Fruit fly (Drosophila melanogaster) whole organism, embryonic: ENCODE data around the gene CG10208.

Experiments
- Atf-2 ChIP-seq: fragments of 200-800 bp; sonication (Bioruptor generic); optimal IDR thresholded peaks from 2 replicates; lab custom pipeline; 2016; ENCODE audit warnings: missing biosample characterization, missing genetic modification characterization
- C15 ChIP-seq: fragments of 200-800 bp; sonication (Bioruptor generic); IDR thresholded peaks from 3 replicates; pipeline ENCODE4 v1.3.6; 2022; ENCODE audit warnings: missing biosample characterization, missing genetic modification characterization
- CG10267 ChIP-seq: fragments of 200-800 bp; sonication (Bioruptor generic); optimal IDR thresholded peaks from 2 replicates; lab custom pipeline; 2018; ENCODE audit warnings: missing biosample characterization, mild to moderate bottlenecking, missing genetic modification characterization, moderate library complexity
- CG11456 ChIP-seq: fragments of 200-800 bp; sonication (Bioruptor generic); IDR thresholded peaks from 3 replicates; pipeline ENCODE4 v1.3.6; 2022; ENCODE audit warnings: missing biosample characterization, missing genetic modification characterization
- CG11560 ChIP-seq: fragments of 200-800 bp; sonication (Bioruptor generic); IDR thresholded peaks from 3 replicates; pipeline ENCODE4 v1.3.6; 2022; ENCODE audit warnings: missing biosample characterization, missing genetic modification characterization
- CG13123 ChIP-seq: fragments of 200-800 bp; sonication (Bioruptor generic); optimal IDR thresholded peaks from 2 replicates; lab custom pipeline; 2016; ENCODE audit warnings: missing biosample characterization, missing genetic modification characterization
- CG14965 ChIP-seq: fragments of 200-800 bp; sonication (Bioruptor generic); optimal IDR thresholded peaks from 2 replicates; lab custom pipeline; 2016; ENCODE audit warnings: missing biosample characterization, missing genetic modification characterization, borderline replicate concordance
- CG1647 ChIP-seq: fragments of 200-800 bp; sonication (Bioruptor generic); optimal IDR thresholded peaks from 3 replicates; lab custom pipeline; 2016; ENCODE audit warnings: missing biosample characterization, missing genetic modification characterization
- CG17359 ChIP-seq: fragments of 200-800 bp; sonication (Bioruptor generic); optimal IDR thresholded peaks from 3 replicates; lab custom pipeline; 2018; ENCODE audit warnings: missing biosample characterization, mild to moderate bottlenecking, missing genetic modification characterization, moderate library complexity
- CG17385 ChIP-seq: fragments of 200-800 bp; sonication (Bioruptor generic); optimal IDR thresholded peaks from 3 replicates; lab custom pipeline; 2018; ENCODE audit warnings: missing biosample characterization, mild to moderate bottlenecking, missing genetic modification characterization
- CG18011 ChIP-seq: fragments of 200-800 bp; sonication (Bioruptor generic); optimal IDR thresholded peaks from 2 replicates; lab custom pipeline; 2017; ENCODE audit warnings: missing biosample characterization, missing genetic modification characterization, mild to moderate bottlenecking, moderate library complexity, missing genotype
- CG30403 ChIP-seq: fragments of 200-800 bp; sonication (Bioruptor generic); optimal IDR thresholded peaks from 3 replicates; lab custom pipeline; 2016; ENCODE audit warnings: missing biosample characterization, missing genetic modification characterization
- CG3065 ChIP-seq: fragments of 200-800 bp; sonication (Bioruptor generic); optimal IDR thresholded peaks from 2 replicates; lab custom pipeline; 2016; ENCODE audit warnings: missing biosample characterization, missing genetic modification characterization
- CG4730 ChIP-seq: fragments of 200-800 bp; sonication (Bioruptor generic); IDR thresholded peaks from 2 replicates; pipeline ENCODE4 v1.3.6; 2022; ENCODE audit warnings: missing biosample characterization, missing genetic modification characterization
- CG6791 ChIP-seq: fragments of 200-800 bp; sonication (Bioruptor generic); IDR thresholded peaks from 3 replicates; pipeline ENCODE4 v1.3.6; 2022; ENCODE audit warnings: missing biosample characterization, missing genetic modification characterization; ENCODE audit not compliant: partially characterized antibody
- CG8089 ChIP-seq: fragments of 200-800 bp; sonication (Bioruptor generic); optimal IDR thresholded peaks from 3 replicates; lab custom pipeline; 2016; ENCODE audit warnings: missing biosample characterization, missing genetic modification characterization
- CG8944 ChIP-seq: fragments of 200-800 bp; sonication (Bioruptor generic); optimal IDR thresholded peaks from 3 replicates; lab custom pipeline; 2016; ENCODE audit warnings: missing biosample characterization, missing genetic modification characterization
- CHES-1-like ChIP-seq: fragments of 200-800 bp; sonication (Bioruptor generic); optimal IDR thresholded peaks from 2 replicates; lab custom pipeline; 2016; ENCODE audit warnings: missing biosample characterization, missing genetic modification characterization
- Dfd ChIP-seq, 2 experiments: fragments of >200 bp; optimal IDR thresholded peaks; 2 replicates each; lab custom pipeline; 2017; ENCODE audit warnings: missing biosample characterization in 2 of 2, missing genetic modification characterization in 2 of 2
- Dll ChIP-seq: fragments of 200-800 bp; sonication (Bioruptor generic); IDR thresholded peaks from 4 replicates; pipeline ENCODE4 v1.3.6; 2022; ENCODE audit warnings: missing biosample characterization, missing genetic modification characterization; ENCODE audit not compliant: partially characterized antibody
- Ets97D ChIP-seq: fragments of 200-800 bp; sonication (Bioruptor generic); optimal IDR thresholded peaks from 3 replicates; lab custom pipeline; 2016; ENCODE audit warnings: missing biosample characterization, missing genetic modification characterization
- Hsf ChIP-seq: fragments of 200-800 bp; sonication (Bioruptor generic); optimal IDR thresholded peaks from 3 replicates; lab custom pipeline; 2016; ENCODE audit warnings: missing biosample characterization, missing genetic modification characterization
- Lhr ChIP-seq: fragments of 200-800 bp; sonication (Bioruptor generic); optimal IDR thresholded peaks from 3 replicates; lab custom pipeline; 2017; ENCODE audit warnings: mild to moderate bottlenecking, missing biosample characterization, missing genetic modification reagents, missing genetic modification characterization
- MBD-R2 ChIP-seq: fragments of 200-800 bp; sonication (Bioruptor generic); IDR thresholded peaks from 2 replicates; pipeline ENCODE4 v1.3.6; 2022; ENCODE audit warnings: missing biosample characterization, missing genetic modification characterization
- Med ChIP-seq: fragments of 200-800 bp; sonication (Bioruptor generic); peaks from one replicate; lab custom pipeline; 2016; ENCODE audit warnings: missing biosample characterization, missing genetic modification characterization, mild to moderate bottlenecking, inconsistent platforms, moderate library complexity
- NC2β ChIP-seq: fragments of 200-800 bp; sonication (Bioruptor generic); optimal IDR thresholded peaks from 2 replicates; lab custom pipeline; 2016; ENCODE audit warnings: missing biosample characterization, missing genetic modification characterization
- Oli ChIP-seq: fragments of 200-800 bp; sonication (Bioruptor generic); optimal IDR thresholded peaks from 2 replicates; lab custom pipeline; 2018; ENCODE audit warnings: missing biosample characterization, mild to moderate bottlenecking, missing genetic modification characterization, moderate library complexity
- Ravus ChIP-seq: fragments of 200-800 bp; sonication (Bioruptor generic); IDR thresholded peaks from 2 replicates; pipeline ENCODE4 v1.3.6; 2022; ENCODE audit warnings: missing biosample characterization, missing genetic modification characterization
- Sin3A ChIP-seq: fragments of >200 bp; optimal IDR thresholded peaks from 2 replicates; lab custom pipeline; 2018
- Sry-δ ChIP-seq: fragments of 200-800 bp; sonication (Bioruptor generic); optimal IDR thresholded peaks from 2 replicates; lab custom pipeline; 2016; ENCODE audit warnings: missing biosample characterization, missing genetic modification characterization
- ab ChIP-seq: fragments of 200-800 bp; sonication (Bioruptor generic); optimal IDR thresholded peaks from 2 replicates; lab custom pipeline; 2016; ENCODE audit warnings: missing biosample characterization, missing genetic modification characterization
- amos ChIP-seq: fragments of 200-800 bp; sonication (Bioruptor generic); IDR thresholded peaks from 2 replicates; pipeline ENCODE4 v1.3.6; 2022; ENCODE audit warnings: missing biosample characterization, missing genetic modification characterization; ENCODE audit not compliant: partially characterized antibody
- bbx ChIP-seq: fragments of 200-800 bp; sonication (Bioruptor generic); IDR thresholded peaks from 2 replicates; pipeline ENCODE4 v1.3.6; 2022; ENCODE audit warnings: missing biosample characterization, missing genetic modification characterization; ENCODE audit not compliant: partially characterized antibody
- bcd ChIP-seq: fragments of 200-800 bp; sonication (Bioruptor generic); optimal IDR thresholded peaks from 2 replicates; lab custom pipeline; 2017; ENCODE audit warnings: missing biosample characterization, mild to moderate bottlenecking, missing genetic modification characterization
- br ChIP-seq: fragments of >200 bp; optimal IDR thresholded peaks from 2 replicates; lab custom pipeline; 2017
- cas ChIP-seq: fragments of 200-800 bp; sonication (Bioruptor generic); IDR thresholded peaks from 2 replicates; pipeline ENCODE4 v1.3.6; 2022; ENCODE audit warnings: missing biosample characterization, missing genetic modification characterization
- dm ChIP-seq: fragments of 200-800 bp; sonication (Bioruptor generic); optimal IDR thresholded peaks from 3 replicates; lab custom pipeline; 2016; ENCODE audit warnings: missing biosample characterization, missing genetic modification characterization
- dysf ChIP-seq: fragments of 200-800 bp; sonication (Bioruptor generic); IDR thresholded peaks from 3 replicates; pipeline ENCODE4 v1.3.6; 2022; ENCODE audit warnings: missing biosample characterization, missing genetic modification characterization
- emc ChIP-seq: fragments of 200-800 bp; sonication (Bioruptor generic); optimal IDR thresholded peaks from 2 replicates; lab custom pipeline; 2016; ENCODE audit warnings: missing biosample characterization, missing genetic modification characterization
- fru ChIP-seq: fragments of >200 bp; optimal IDR thresholded peaks from 2 replicates; lab custom pipeline; 2017
- ftz-f1 ChIP-seq: fragments of 200-800 bp; sonication (Bioruptor generic); optimal IDR thresholded peaks from 2 replicates; lab custom pipeline; 2016; ENCODE audit warnings: missing biosample characterization, missing genetic modification characterization
- gcm2 ChIP-seq: fragments of 200-800 bp; sonication (Bioruptor generic); optimal IDR thresholded peaks from 2 replicates; lab custom pipeline; 2016; ENCODE audit warnings: missing biosample characterization, missing genetic modification characterization
- jing ChIP-seq: fragments of 200-800 bp; sonication (Bioruptor generic); optimal IDR thresholded peaks from 2 replicates; lab custom pipeline; 2018; ENCODE audit warnings: missing biosample characterization, mild to moderate bottlenecking, missing genetic modification characterization
- kay ChIP-seq: fragments of 200-800 bp; sonication (Bioruptor generic); optimal IDR thresholded peaks from 2 replicates; lab custom pipeline; 2016; ENCODE audit warnings: missing biosample characterization, missing genetic modification characterization
- knrl ChIP-seq: fragments of 200-800 bp; sonication (Bioruptor generic); IDR thresholded peaks from 3 replicates; pipeline ENCODE4 v1.3.6; 2022; ENCODE audit warnings: missing biosample characterization, missing genetic modification characterization; ENCODE audit not compliant: partially characterized antibody
- lola ChIP-seq, 3 experiments: fragments of >200 bp in 2 of 3; fragments of 200-800 bp in 1 of 3; sonication (Bioruptor generic) in 1 of 3; optimal IDR thresholded peaks; 2 replicates each; lab custom pipeline; 2017 to 2019; ENCODE audit warnings: missing biosample characterization in 3 of 3, missing genetic modification characterization in 3 of 3, mild to moderate bottlenecking in 1 of 3, moderate library complexity in 1 of 3
- lov ChIP-seq, 2 experiments: fragments of 200-800 bp in 1 of 2; fragments of >200 bp in 1 of 2; sonication (Bioruptor generic) in 1 of 2; IDR thresholded peaks in 1 of 2; optimal IDR thresholded peaks in 1 of 2; 2 replicates in 1 of 2; 3 replicates in 1 of 2; pipeline versions ENCODE4 v1.3.6 to Lab custom; 2017 to 2022; ENCODE audit warnings: missing biosample characterization in 1 of 2, missing genetic modification characterization in 1 of 2
- prd ChIP-seq, 3 experiments: fragments of >200 bp in 2 of 3; fragments of 200-800 bp in 1 of 3; sonication (Bioruptor generic) in 1 of 3; optimal IDR thresholded peaks in 2 of 3; IDR thresholded peaks in 1 of 3; 2 replicates in 2 of 3; 3 replicates in 1 of 3; pipeline versions ENCODE4 v1.3.6 to Lab custom; 2017 to 2022; ENCODE audit warnings: missing biosample characterization in 1 of 3, missing genetic modification characterization in 1 of 3
- wor ChIP-seq: fragments of 200-800 bp; sonication (Bioruptor generic); IDR thresholded peaks from 2 replicates; pipeline ENCODE4 v1.3.6; 2022; ENCODE audit warnings: missing biosample characterization, missing genetic modification characterization

Gene CG10208

dm6 chr3R:23760219-23761018 lies 13.5 kb downstream of the CG10208 start, which contains the start of gene SdhD (continued):
- TF ChIP-seq Atf-2 (GFP tag; lab: Kevin White, UChicago) (no peak), kay (GFP tag; lab: Kevin White, UChicago) (no peak), dysf (no peak), CG11560 (no peak), wor (no peak), prd (optimal IDR thresholded peaks at IDR 0.05; lab: Kevin White, UChicago) (no peak), prd (GFP tag; IDR thresholded peaks at IDR 0.05; lab: Robert Waterston, UW) (no peak), jing (GFP tag; lab: Kevin White, UChicago) (no peak), ftz-f1 (GFP tag; lab: Kevin White, UChicago) (no peak), CG30403 (GFP tag; lab: Kevin White, UChicago) (peak; percentile 19), CG1647 (GFP tag; lab: Kevin White, UChicago) (no peak), C15 (no peak), bcd (no peak), bbx (GFP tag; lab: Robert Waterston, UW) (peak; percentile 64; the same call in 1 of the 2 replicates), CG6791 (0 out of 3 replicates have a peak, but pooled peaks have one; percentile 28), lov (optimal IDR thresholded peaks at IDR 0.05; lab: Kevin White, UChicago) (no peak), lov (GFP tag; IDR thresholded peaks at IDR 0.05; lab: Robert Waterston, UW) (no peak), fru (lab: Kevin White, UChicago) (no peak), Dll (peak; percentile 55; the same call in 1 of the 4 replicates), CG17359 (tag; lab: Kevin White, UChicago) (peak; percentile 17), ab (no peak), Hsf (GFP tag; lab: Kevin White, UChicago) (peak; percentile 23), Lhr (GFP tag; lab: Kevin White, UChicago) (no peak), CG13123 (GFP tag; lab: Kevin White, UChicago) (no peak), Ets97D (GFP tag; lab: Kevin White, UChicago) (peak; percentile 13), CG11456 (GFP tag; lab: Robert Waterston, UW) (no peak), Dfd (GFP tag; optimal IDR thresholded peaks at IDR 0.05; lab: Kevin White, UChicago) (no peak), CG8944 (GFP tag; lab: Kevin White, UChicago) (no peak), CG17385 (GFP tag; lab: Kevin White, UChicago) (peak; percentile 13), NC2β (peak; percentile 29), Sry-δ (GFP tag; lab: Kevin White, UChicago) (peak; percentile 48), amos (GFP tag; lab: Robert Waterston, UW) (peak; percentile 58; the same call in 1 of the 2 replicates), CG3065 (GFP tag; lab: Kevin White, UChicago) (no peak), dm (GFP tag; lab: Kevin White, UChicago) (no peak), lola (GFP tag; optimal IDR thresholded peaks at IDR 0.05; lab: Kevin White, UChicago) (no peak), knrl (GFP tag; lab: Robert Waterston, UW) (no peak), CG4730 (GFP tag; lab: Robert Waterston, UW) (no peak), CG14965 (no peak), br (lab: Kevin White, UChicago) (no peak), CG10267 (tag; lab: Kevin White, UChicago) (peak; percentile 92), Ravus (GFP tag; lab: Robert Waterston, UW) (no peak), Sin3A (lab: Kevin White, UChicago) (peak; percentile 3), gcm2 (no peak), CHES-1-like (GFP tag; lab: Kevin White, UChicago) (no peak), Med (GFP tag; lab: Kevin White, UChicago) (peak; percentile 92), cas (GFP tag; lab: Robert Waterston, UW) (no peak), emc (GFP tag; lab: Kevin White, UChicago) (no peak), MBD-R2 (GFP tag; lab: Robert Waterston, UW) (peak; percentile 93), CG8089 (GFP tag; lab: Kevin White, UChicago) (no peak), Oli (tag; lab: Kevin White, UChicago) (no peak), CG18011 (GFP tag; lab: Kevin White, UChicago) (no peak)
